Fruit fly (Drosophila melanogaster) whole organism, prepupa: ENCODE results near the gene MED14.

Experiments
- Blimp-1 ChIP-seq: fragments of 200-800 bp; sonication (Bioruptor generic); optimal IDR thresholded peaks from 3 replicates; lab custom pipeline; 2017; ENCODE audit warnings: missing biosample characterization, missing genetic modification characterization, mild to moderate bottlenecking, moderate library complexity, missing genetic modification reagents
- CG11762 ChIP-seq: fragments of 200-800 bp; sonication (Bioruptor generic); optimal IDR thresholded peaks from 3 replicates; lab custom pipeline; 2016; ENCODE audit warnings: missing biosample characterization, missing genetic modification characterization; ENCODE audit not compliant: insufficient read depth
- CG15336 ChIP-seq: fragments of 200-800 bp; sonication (Bioruptor generic); IDR thresholded peaks from 2 replicates; pipeline ENCODE4 v1.3.6; 2022; ENCODE audit warnings: missing biosample characterization, missing genetic modification characterization
- CG16779 ChIP-seq: fragments of 200-800 bp; sonication (Bioruptor generic); optimal IDR thresholded peaks from 3 replicates; lab custom pipeline; 2017; ENCODE audit warnings: missing biosample characterization, mild to moderate bottlenecking, missing genetic modification characterization
- CG6808 ChIP-seq: fragments of 200-800 bp; sonication (Bioruptor generic); optimal IDR thresholded peaks from 3 replicates; lab custom pipeline; 2017; ENCODE audit warnings: missing biosample characterization, missing genetic modification characterization, mild to moderate bottlenecking, moderate library complexity, missing genetic modification reagents
- CG8119 ChIP-seq: fragments of 200-800 bp; sonication (Bioruptor generic); IDR thresholded peaks from 3 replicates; pipeline ENCODE4 v1.3.6; 2022; ENCODE audit warnings: missing biosample characterization, missing genetic modification characterization
- OdsH ChIP-seq: fragments of 200-800 bp; sonication (Bioruptor generic); optimal IDR thresholded peaks from 3 replicates; lab custom pipeline; 2016; ENCODE audit warnings: missing biosample characterization, missing genetic modification characterization
- Smox ChIP-seq: fragments of 200-800 bp; sonication (Bioruptor generic); optimal IDR thresholded peaks from 3 replicates; lab custom pipeline; 2016; ENCODE audit warnings: missing biosample characterization, missing genetic modification characterization

DNA sequence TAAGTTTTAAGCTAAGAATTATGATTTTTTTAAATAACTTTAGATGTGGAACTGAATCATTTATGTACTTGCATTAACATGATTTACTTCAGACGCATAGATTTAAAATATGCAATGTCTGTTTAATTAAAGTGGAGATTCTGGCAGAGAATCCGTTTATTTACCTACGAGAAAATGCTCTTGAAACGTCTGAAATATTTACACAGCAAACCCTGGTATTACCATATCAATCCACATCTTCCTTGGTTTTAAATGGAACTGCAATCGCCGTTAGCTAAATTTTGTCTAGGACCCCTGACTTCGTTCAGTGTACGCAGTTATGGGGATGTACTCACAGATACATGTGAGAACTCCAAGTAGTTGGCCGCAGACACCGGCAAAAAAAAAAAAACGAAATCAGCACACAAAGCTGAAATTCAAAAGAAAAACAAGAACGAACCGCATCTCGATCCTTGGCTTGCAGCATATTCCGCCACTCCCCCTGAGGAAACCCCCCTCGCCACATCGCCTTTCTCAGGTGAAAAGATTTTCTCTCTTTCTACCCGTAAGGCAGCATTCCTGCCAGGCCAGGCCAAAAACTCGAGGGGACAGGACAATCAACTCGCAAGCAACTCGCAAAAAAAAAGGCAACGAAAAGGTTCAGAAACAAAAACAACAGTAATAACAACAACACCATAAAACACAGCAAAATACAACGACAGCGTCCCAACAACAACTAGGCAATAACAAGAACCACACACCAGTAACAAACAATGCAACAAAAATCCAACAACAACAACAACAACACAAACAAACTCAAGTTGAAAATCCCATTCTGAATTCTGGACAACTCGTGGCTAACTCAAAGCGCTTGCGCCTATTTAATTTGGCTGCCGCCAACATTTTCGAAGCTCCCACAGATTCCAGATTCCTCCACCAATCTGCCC is 25.6 kb downstream of the MED14 start:
- TF ChIP-seq CG6808 (GFP tag; lab: Kevin White, UChicago) (peak; percentile 89), CG16779 (tag; lab: Kevin White, UChicago) (peak; percentile 57), Smox (GFP tag; lab: Kevin White, UChicago) (peak; percentile 92), CG8119 (peak; percentile 64; the same call in 2 of the 3 replicates), Blimp-1 (peak; percentile 81), CG11762 (GFP tag; lab: Kevin White, UChicago) (peak; percentile 74), OdsH (GFP tag; lab: Kevin White, UChicago) (peak; percentile 82), CG15336 (GFP tag; lab: Robert Waterston, UW) (peak; percentile 53)
